Fruit fly (Drosophila melanogaster): ENCODE data around the gene CG7420.

- TF ChIP-seq CG8478 (optimal IDR thresholded peaks at IDR 0.05) (no peak), psq (optimal IDR thresholded peaks at IDR 0.05) (no peak), Dll (optimal IDR thresholded peaks at IDR 0.05) (no peak), EcR (GFP tag; optimal IDR thresholded peaks at IDR 0.05) (no peak), pan (optimal IDR thresholded peaks at IDR 0.05) (no peak), usp (GFP tag; optimal IDR thresholded peaks at IDR 0.05) (no peak)
Measured at dm6 chr2L:1462136-1462535, 40.6 kb downstream of the CG7420 start.
